Worm (Caenorhabditis elegans): ENCODE measurements around the gene Y41D4B.4.

Gene Y41D4B.4

ce11 chrIV:1631651-1632050 is 28.3 kb upstream of the Y41D4B.4 start, which contains the start of gene cpg-24:
Gene cpg-24 (plus strand): TSS chrIV:1631951.
- TF ChIP-seq F37B4.10 (GFP tag; IDR thresholded peaks at IDR 0.05) (no peak), Y79H2A.3 (GFP tag; conservative IDR thresholded peaks at IDR 0.05) (no peak), hmg-1.2 (GFP tag; IDR thresholded peaks at IDR 0.05) (no peak), attf-5 (GFP tag; optimal IDR thresholded peaks at IDR 0.05) (no peak), him-1 (tag; optimal IDR thresholded peaks at IDR 0.05) (no peak), die-1 (tag; optimal IDR thresholded peaks at IDR 0.05) (no peak), zfh-2 (GFP tag; conservative IDR thresholded peaks at IDR 0.05) (no peak), F52B5.7 (tag; optimal IDR thresholded peaks at IDR 0.05) (no peak), snpc-4 (GFP tag; optimal IDR thresholded peaks at IDR 0.05) (no peak), snpc-4 (tag; optimal IDR thresholded peaks at IDR 0.05) (no peak), nhr-80 (tag; optimal IDR thresholded peaks at IDR 0.05) (no peak), ztf-22 (GFP tag; optimal IDR thresholded peaks at IDR 0.05) (no peak)

- TF ChIP-seq ztf-26 (tag; optimal IDR thresholded peaks at IDR 0.05), result no peak
- TF ChIP-seq sdz-38 (tag; optimal IDR thresholded peaks at IDR 0.05), result no peak
- no peak for TF ChIP-seq ceh-100 (GFP tag; IDR thresholded peaks at IDR 0.05)
- no peak for TF ChIP-seq egl-18 (GFP tag; IDR thresholded peaks at IDR 0.05)
- TF ChIP-seq T07F8.4 (tag; optimal IDR thresholded peaks at IDR 0.05), result no peak
- TF ChIP-seq gei-17 (GFP tag; optimal IDR thresholded peaks at IDR 0.05), result no peak
- TF ChIP-seq lsy-27 (tag; optimal IDR thresholded peaks at IDR 0.05; ENCODE audit: borderline replicate concordance, insufficient read depth), result no peak
- TF ChIP-seq lag-1 (GFP tag; IDR thresholded peaks at IDR 0.05), result no peak
- no peak for TF ChIP-seq F22D6.2 (tag; optimal IDR thresholded peaks at IDR 0.05)
- no peak for TF ChIP-seq him-1 (tag; optimal IDR thresholded peaks at IDR 0.05)
Observed at ce11 chrIV:1632593-1632992, 27.3 kb upstream of the Y41D4B.4 start.

ce11 chrIV:1633445-1633844 is 26.5 kb upstream of the Y41D4B.4 start, which contains the start of gene Y41D4B.6:
Gene Y41D4B.6 (plus strand): TSS chrIV:1633745.
- TF ChIP-seq hlh-12 (tag; optimal IDR thresholded peaks at IDR 0.05) (no peak), nfyb-1 (GFP tag; IDR thresholded peaks at IDR 0.05) (no peak), ztf-18 (tag; optimal IDR thresholded peaks at IDR 0.05) (no peak), T07F8.4 (tag; optimal IDR thresholded peaks at IDR 0.05) (no peak), mxl-1 (tag; optimal IDR thresholded peaks at IDR 0.05) (no peak), hrde-1 (tag; optimal IDR thresholded peaks at IDR 0.05; ENCODE audit: borderline replicate concordance) (no peak), lir-1 (GFP tag; conservative IDR thresholded peaks at IDR 0.05) (no peak), ztf-25 (GFP tag; IDR thresholded peaks at IDR 0.05) (no peak)

ce11 chrIV:1637333-1637732 is 22.6 kb upstream of the Y41D4B.4 start:
- TF ChIP-seq Y56A3A.18 (GFP tag; IDR thresholded peaks at IDR 0.05) (no peak), rpc-1 (optimal IDR thresholded peaks at IDR 0.05) (no peak), rpc-1 (tag; optimal IDR thresholded peaks at IDR 0.05) (peak; percentile 59), madf-10 (tag; optimal IDR thresholded peaks at IDR 0.05) (no peak), hlh-12 (tag; optimal IDR thresholded peaks at IDR 0.05) (no peak), ama-1 (optimal IDR thresholded peaks at IDR 0.05) (no peak), ama-1 (GFP tag; optimal IDR thresholded peaks at IDR 0.05) (no peak), let-526 (GFP tag; IDR thresholded peaks at IDR 0.05) (no peak), mes-4 (tag; optimal IDR thresholded peaks at IDR 0.05) (no peak), ets-4 (GFP tag; optimal IDR thresholded peaks at IDR 0.05) (no peak), B0336.3 (GFP tag; IDR thresholded peaks at IDR 0.05) (no peak), ekl-4 (GFP tag; IDR thresholded peaks at IDR 0.05) (no peak), hmg-20 (GFP tag; IDR thresholded peaks at IDR 0.05) (no peak), egl-44 (GFP tag; IDR thresholded peaks at IDR 0.05) (no peak), atf-7 (tag; optimal IDR thresholded peaks at IDR 0.05) (no peak), snpc-1.1 (tag; optimal IDR thresholded peaks at IDR 0.05; ENCODE audit: insufficient read depth) (no peak), gei-17 (GFP tag; optimal IDR thresholded peaks at IDR 0.05) (no peak), sptf-2 (GFP tag; optimal IDR thresholded peaks at IDR 0.05) (no peak), lin-26 (GFP tag; IDR thresholded peaks at IDR 0.05) (0 out of 2 replicates have a peak, but pooled peaks have one; percentile 22), snpc-3.4 (tag; optimal IDR thresholded peaks at IDR 0.05) (no peak), him-1 (tag; optimal IDR thresholded peaks at IDR 0.05) (peak; percentile 27), unc-62 (GFP tag; optimal IDR thresholded peaks at IDR 0.05) (no peak), hrde-1 (tag; optimal IDR thresholded peaks at IDR 0.05; ENCODE audit: borderline replicate concordance) (no peak)

All from whole organism, young adult.